Worm (Caenorhabditis elegans) whole organism, mixed stage, embryonic: ENCODE data around the gene ZK287.9.
A peak's percentile ranks its signal among the peaks of the same experiment; 100 is the strongest.

Experiments
- drap-1 ChIP-seq: fragments of 200-800 bp; sonication (Bioruptor generic); optimal IDR thresholded peaks from 3 replicates; lab custom pipeline; 2018; ENCODE audit warnings: mild to moderate bottlenecking, missing genetic modification characterization, missing compliant biosample characterization
- elt-3 ChIP-seq: fragments of 150-350 bp; optimal IDR thresholded peaks from 2 replicates; lab custom pipeline; 2014; ENCODE audit warnings: missing biosample characterization, missing genetic modification characterization
- mab-5 ChIP-seq: fragments of 150-350 bp; optimal IDR thresholded peaks from 2 replicates; lab custom pipeline; 2014; ENCODE audit warnings: missing biosample characterization, missing genetic modification characterization
- mep-1 ChIP-seq: fragments of 150-350 bp; optimal IDR thresholded peaks from 2 replicates; lab custom pipeline; 2017; ENCODE audit warnings: missing biosample characterization, missing genetic modification reagents, missing genetic modification characterization, inconsistent platforms
- mls-2 ChIP-seq: sonication (generic microtip); optimal IDR thresholded peaks from 2 replicates; lab custom pipeline; 2016; ENCODE audit warnings: mild to moderate bottlenecking, missing genetic modification characterization, moderate library complexity, missing compliant biosample characterization
- nhr-2 ChIP-seq: fragments of 150-350 bp; optimal IDR thresholded peaks from 2 replicates; lab custom pipeline; 2014; ENCODE audit warnings: missing biosample characterization, missing genetic modification characterization
- pha-4 ChIP-seq: fragments of 150-350 bp; optimal IDR thresholded peaks from 2 replicates; lab custom pipeline; 2018; ENCODE audit warnings: missing biosample characterization, missing genetic modification reagents, missing genetic modification characterization
- tbx-8 ChIP-seq: fragments of 200-800 bp; sonication (Bioruptor generic); optimal IDR thresholded peaks from 2 replicates; lab custom pipeline; 2018; ENCODE audit warnings: mild to moderate bottlenecking, missing genetic modification characterization, moderate library complexity, missing compliant biosample characterization
- unc-120 ChIP-seq: sonication (generic microtip); optimal IDR thresholded peaks from 2 replicates; lab custom pipeline; 2017; ENCODE audit warnings: missing genetic modification characterization, missing compliant biosample characterization; ENCODE audit not compliant: poor library complexity, severe bottlenecking
- unc-62 ChIP-seq: fragments of 150-350 bp; optimal IDR thresholded peaks from 2 replicates; lab custom pipeline; 2014; ENCODE audit warnings: missing biosample characterization, missing genetic modification reagents, missing genetic modification characterization
- ztf-11 ChIP-seq: fragments of 150-350 bp; optimal IDR thresholded peaks from 2 replicates; lab custom pipeline; 2014; ENCODE audit warnings: missing biosample characterization, missing genetic modification characterization

- TF ChIP-seq mab-5 (tag; lab: Kevin White, UChicago) = no peak
- no peak for TF ChIP-seq ztf-11 (tag; lab: Kevin White, UChicago)
- TF ChIP-seq drap-1 = no peak
- peak; percentile 57 for TF ChIP-seq pha-4 (tag; lab: Kevin White, UChicago)
- TF ChIP-seq mep-1 (tag; lab: Kevin White, UChicago) = no peak
- no peak for TF ChIP-seq elt-3
- TF ChIP-seq unc-120 (tag; lab: Kevin White, UChicago) = no peak
- TF ChIP-seq nhr-2 (tag; lab: Kevin White, UChicago) = no peak
- TF ChIP-seq mls-2 (tag; lab: Kevin White, UChicago) = no peak
- TF ChIP-seq tbx-8 (GFP tag; lab: Kevin White, UChicago) = no peak
- TF ChIP-seq unc-62 (GFP tag; lab: Kevin White, UChicago) = no peak
Observed at ce11 chrV:9673199-9673843, 5.8 kb upstream of the ZK287.9 start, which contains the start of gene sulp-8.
